Fruit fly (Drosophila melanogaster) whole organism, embryonic: ENCODE measurements around the gene CG7272.

Source experiments
- Antp ChIP-seq: fragments of 200-800 bp; sonication (Bioruptor generic); optimal IDR thresholded peaks from 3 replicates; lab custom pipeline; 2016; ENCODE audit warnings: missing biosample characterization, missing genetic modification characterization
- Awh ChIP-seq: fragments of 200-800 bp; sonication (Bioruptor generic); IDR thresholded peaks from 2 replicates; pipeline ENCODE4, ENCODE4 v1.3.6; 2022; ENCODE audit warnings: missing biosample characterization, missing genetic modification characterization
- CG10543 ChIP-seq: fragments of 200-800 bp; sonication (Bioruptor generic); optimal IDR thresholded peaks from 3 replicates; lab custom pipeline; 2017; ENCODE audit warnings: missing biosample characterization, mild to moderate bottlenecking, missing genetic modification characterization, moderate library complexity
- CG11504 ChIP-seq: fragments of 200-800 bp; sonication (Bioruptor generic); optimal IDR thresholded peaks from 3 replicates; lab custom pipeline; 2019; ENCODE audit warnings: missing biosample characterization, mild to moderate bottlenecking, missing genetic modification characterization, moderate library complexity
- CG12104 ChIP-seq: fragments of 200-800 bp; sonication (Bioruptor generic); optimal IDR thresholded peaks from 3 replicates; lab custom pipeline; 2016; ENCODE audit warnings: missing biosample characterization, missing genetic modification characterization
- CG12219 ChIP-seq: fragments of 200-800 bp; sonication (Bioruptor generic); optimal IDR thresholded peaks from 3 replicates; lab custom pipeline; 2018; ENCODE audit warnings: missing biosample characterization, mild to moderate bottlenecking, missing genetic modification characterization
- CG13894 ChIP-seq: fragments of 200-800 bp; sonication (Bioruptor generic); optimal IDR thresholded peaks from 3 replicates; lab custom pipeline; 2018; ENCODE audit warnings: missing biosample characterization, mild to moderate bottlenecking, missing genetic modification characterization, moderate library complexity
- CG16815 ChIP-seq: fragments of 200-800 bp; sonication (Bioruptor generic); optimal IDR thresholded peaks from 3 replicates; lab custom pipeline; 2017; ENCODE audit warnings: missing biosample characterization, mild to moderate bottlenecking, missing genetic modification characterization
- CG1792 ChIP-seq: fragments of 200-800 bp; sonication (Bioruptor generic); optimal IDR thresholded peaks from 2 replicates; lab custom pipeline; 2016; ENCODE audit warnings: missing biosample characterization, missing genetic modification characterization
- CG1832 ChIP-seq: fragments of 200-800 bp; sonication (Bioruptor generic); optimal IDR thresholded peaks from 2 replicates; lab custom pipeline; 2017; ENCODE audit warnings: missing biosample characterization, mild to moderate bottlenecking, missing genetic modification characterization, inconsistent platforms
- CG18476 ChIP-seq: fragments of 200-800 bp; sonication (Bioruptor generic); optimal IDR thresholded peaks from 2 replicates; lab custom pipeline; 2016; ENCODE audit warnings: missing biosample characterization, mild to moderate bottlenecking, missing genetic modification characterization
- CG2875 ChIP-seq: fragments of 200-800 bp; sonication (Bioruptor generic); optimal IDR thresholded peaks from 2 replicates; lab custom pipeline; 2017; ENCODE audit warnings: missing biosample characterization, mild to moderate bottlenecking, missing genetic modification characterization, missing genetic modification reagents
- CG31388 ChIP-seq: fragments of 200-800 bp; sonication (Bioruptor generic); optimal IDR thresholded peaks from 2 replicates; lab custom pipeline; 2016; ENCODE audit warnings: missing biosample characterization, missing genetic modification characterization
- CG33213 ChIP-seq: fragments of 200-800 bp; sonication (Bioruptor generic); optimal IDR thresholded peaks from 3 replicates; lab custom pipeline; 2016; ENCODE audit warnings: missing biosample characterization, missing genetic modification characterization
- CG4617 ChIP-seq: fragments of 200-800 bp; sonication (Bioruptor generic); optimal IDR thresholded peaks from 3 replicates; lab custom pipeline; 2016; ENCODE audit warnings: missing biosample characterization, missing genetic modification characterization, borderline replicate concordance
- CG4707 ChIP-seq: fragments of 200-800 bp; sonication (Bioruptor generic); optimal IDR thresholded peaks from 2 replicates; lab custom pipeline; 2018; ENCODE audit warnings: missing biosample characterization, mild to moderate bottlenecking, missing genetic modification characterization, moderate library complexity
- CG7372 ChIP-seq: fragments of 200-800 bp; sonication (Bioruptor generic); IDR thresholded peaks from 2 replicates; pipeline ENCODE4 v1.3.6; 2022; ENCODE audit warnings: missing biosample characterization, missing genetic modification characterization
- CG8359 ChIP-seq: fragments of 200-800 bp; sonication (Bioruptor generic); optimal IDR thresholded peaks from 2 replicates; lab custom pipeline; 2017; ENCODE audit warnings: missing biosample characterization, mild to moderate bottlenecking, missing genetic modification characterization, borderline replicate concordance
- HHEX ChIP-seq: fragments of 200-800 bp; sonication (Bioruptor generic); optimal IDR thresholded peaks from 3 replicates; lab custom pipeline; 2017; ENCODE audit warnings: missing biosample characterization, mild to moderate bottlenecking, missing genetic modification characterization, missing genetic modification reagents
- HLH4C ChIP-seq: fragments of 200-800 bp; sonication (Bioruptor generic); IDR thresholded peaks from 3 replicates; pipeline ENCODE4 v1.3.6; 2022; ENCODE audit warnings: missing biosample characterization, missing genetic modification characterization; ENCODE audit not compliant: partially characterized antibody
- Lim3 ChIP-seq: fragments of 200-800 bp; sonication (Bioruptor generic); IDR thresholded peaks from 2 replicates; pipeline ENCODE4 v1.3.6; 2022; ENCODE audit warnings: missing biosample characterization, missing genetic modification characterization
- NFAT ChIP-seq: fragments of 200-800 bp; sonication (Bioruptor generic); IDR thresholded peaks from 2 replicates; pipeline ENCODE4 v1.3.6; 2022; ENCODE audit warnings: missing biosample characterization, missing genetic modification characterization
- Pdp1 ChIP-seq, 2 experiments: fragments of 200-800 bp; sonication (Bioruptor generic); optimal IDR thresholded peaks; 3 replicates each; lab custom pipeline; 2016; ENCODE audit warnings: missing biosample characterization in 2 of 2, missing genetic modification characterization in 2 of 2, mild to moderate bottlenecking in 1 of 2, moderate library complexity in 1 of 2
- Sry-δ ChIP-seq: fragments of 200-800 bp; sonication (Bioruptor generic); optimal IDR thresholded peaks from 2 replicates; lab custom pipeline; 2016; ENCODE audit warnings: missing biosample characterization, missing genetic modification characterization
- bbx ChIP-seq: fragments of 200-800 bp; sonication (Bioruptor generic); IDR thresholded peaks from 2 replicates; pipeline ENCODE4 v1.3.6; 2022; ENCODE audit warnings: missing biosample characterization, missing genetic modification characterization; ENCODE audit not compliant: partially characterized antibody
- bigmax ChIP-seq: fragments of 200-800 bp; sonication (Bioruptor generic); optimal IDR thresholded peaks from 2 replicates; lab custom pipeline; 2018; ENCODE audit warnings: missing biosample characterization, mild to moderate bottlenecking, missing genetic modification characterization
- br ChIP-seq: fragments of >200 bp; optimal IDR thresholded peaks from 2 replicates; lab custom pipeline; 2017
- bsh ChIP-seq, 2 experiments: fragments of 200-800 bp; sonication (Bioruptor generic); optimal IDR thresholded peaks; 2 replicates each; lab custom pipeline; 2017 to 2018; ENCODE audit warnings: mild to moderate bottlenecking in 2 of 2, missing biosample characterization in 2 of 2, missing genetic modification characterization in 2 of 2, moderate library complexity in 1 of 2
- crc ChIP-seq: fragments of 200-800 bp; sonication (Bioruptor generic); optimal IDR thresholded peaks from 2 replicates; lab custom pipeline; 2016; ENCODE audit warnings: missing biosample characterization, missing genetic modification characterization
- danr ChIP-seq: fragments of 200-800 bp; sonication (Bioruptor generic); IDR thresholded peaks from 2 replicates; pipeline ENCODE4 v1.3.6; 2022; ENCODE audit warnings: missing biosample characterization, missing genetic modification characterization
- dpn ChIP-seq, 2 experiments: fragments of 200-800 bp; sonication (Bioruptor generic); optimal IDR thresholded peaks; 3 replicates each; lab custom pipeline; 2016; ENCODE audit warnings: missing biosample characterization in 2 of 2, missing genetic modification characterization in 2 of 2
- ewg ChIP-seq: fragments of 200-800 bp; sonication (Bioruptor generic); optimal IDR thresholded peaks from 3 replicates; lab custom pipeline; 2017; ENCODE audit warnings: mild to moderate bottlenecking, missing biosample characterization, missing genetic modification reagents, missing genetic modification characterization
- eyg ChIP-seq: fragments of 200-800 bp; sonication (Bioruptor generic); optimal IDR thresholded peaks from 3 replicates; lab custom pipeline; 2016; ENCODE audit warnings: missing biosample characterization, missing genetic modification characterization
- fru ChIP-seq: fragments of >200 bp; optimal IDR thresholded peaks from 2 replicates; lab custom pipeline; 2017
- gcm ChIP-seq: fragments of 200-800 bp; sonication (Bioruptor generic); optimal IDR thresholded peaks from 2 replicates; lab custom pipeline; 2019; ENCODE audit warnings: missing biosample characterization, mild to moderate bottlenecking, missing genetic modification characterization, moderate library complexity
- gsb ChIP-seq: fragments of 200-800 bp; sonication (Bioruptor generic); IDR thresholded peaks from 2 replicates; pipeline ENCODE4 v1.3.6; 2022; ENCODE audit warnings: missing biosample characterization, missing genetic modification characterization
- hb ChIP-seq: fragments of 200-800 bp; sonication (Bioruptor generic); IDR thresholded peaks from 3 replicates; pipeline ENCODE4 v1.3.6; 2022; ENCODE audit warnings: missing biosample characterization, missing genetic modification characterization; ENCODE audit not compliant: partially characterized antibody
- ind ChIP-seq: fragments of 200-800 bp; sonication (Bioruptor generic); optimal IDR thresholded peaks from 3 replicates; lab custom pipeline; 2016; ENCODE audit warnings: missing biosample characterization, missing genetic modification characterization
- jumu ChIP-seq: fragments of 200-800 bp; sonication (Bioruptor generic); optimal IDR thresholded peaks from 3 replicates; lab custom pipeline; 2016; ENCODE audit warnings: missing biosample characterization, missing genetic modification characterization
- lilli ChIP-seq: fragments of 200-800 bp; sonication (Bioruptor generic); optimal IDR thresholded peaks from 3 replicates; lab custom pipeline; 2016; ENCODE audit warnings: missing biosample characterization, missing genetic modification characterization
- maf-S ChIP-seq: fragments of 200-800 bp; sonication (Bioruptor generic); optimal IDR thresholded peaks from 2 replicates; lab custom pipeline; 2016; ENCODE audit warnings: missing biosample characterization, missing genetic modification characterization
- nom ChIP-seq: fragments of 200-800 bp; sonication (Bioruptor generic); optimal IDR thresholded peaks from 2 replicates; lab custom pipeline; 2017; ENCODE audit warnings: missing biosample characterization, missing genetic modification characterization, mild to moderate bottlenecking, moderate library complexity, missing genetic modification reagents
- org-1 ChIP-seq: fragments of 200-800 bp; sonication (Bioruptor generic); optimal IDR thresholded peaks from 2 replicates; lab custom pipeline; 2017; ENCODE audit warnings: missing biosample characterization, missing genetic modification characterization
- pros ChIP-seq: fragments of 200-800 bp; sonication (Bioruptor generic); optimal IDR thresholded peaks from 3 replicates; lab custom pipeline; 2019; ENCODE audit warnings: missing biosample characterization, mild to moderate bottlenecking, missing genetic modification characterization, moderate library complexity
- run ChIP-seq: fragments of 200-800 bp; sonication (Bioruptor generic); optimal IDR thresholded peaks from 3 replicates; lab custom pipeline; 2018; ENCODE audit warnings: missing biosample characterization, mild to moderate bottlenecking, missing genetic modification characterization
- slou ChIP-seq: fragments of 200-800 bp; sonication (Bioruptor generic); optimal IDR thresholded peaks from 3 replicates; lab custom pipeline; 2016; ENCODE audit warnings: missing biosample characterization, missing genetic modification characterization
- yki ChIP-seq: fragments of >200 bp; optimal IDR thresholded peaks from 3 replicates; lab custom pipeline; 2018
- z ChIP-seq: fragments of 200-800 bp; sonication (Bioruptor generic); IDR thresholded peaks from 3 replicates; pipeline ENCODE4 v1.3.6; 2022; ENCODE audit warnings: missing biosample characterization, missing genetic modification characterization

CG7272 gene

dm6 chr3L:15507148-15507896, 6.6 kb downstream of the CG7272 start (continued):
- TF ChIP-seq Pdp1 (GFP tag; optimal IDR thresholded peaks at IDR 0.05; lab: Kevin White, UChicago) (peak in 1 of 2 experiments; percentile 90), CG7372 (no peak), HHEX (GFP tag; lab: Kevin White, UChicago) (no peak), CG18476 (GFP tag; lab: Kevin White, UChicago) (no peak), bigmax (GFP tag; lab: Kevin White, UChicago) (no peak), maf-S (GFP tag; lab: Kevin White, UChicago) (no peak), hb (GFP tag; lab: Robert Waterston, UW) (no peak), CG10543 (GFP tag; lab: Kevin White, UChicago) (no peak), pros (peak; percentile 2)

dm6 chr3L:15508233-15508632, 7.5 kb downstream of the CG7272 start, which contains the start of gene CG7841:
Gene CG7841 (minus strand): TSS chr3L:15508252.
- peak; percentile 89 for TF ChIP-seq slou (GFP tag; lab: Kevin White, UChicago)
- peak; percentile 97 for TF ChIP-seq run (tag; lab: Kevin White, UChicago)
- TF ChIP-seq Awh (GFP tag; lab: Robert Waterston, UW) = peak; percentile 97
- TF ChIP-seq CG11504 = peak; percentile 97
- peak; percentile 99 for TF ChIP-seq CG12219 (GFP tag; lab: Kevin White, UChicago)
- no peak for TF ChIP-seq br (lab: Kevin White, UChicago)
- TF ChIP-seq dpn (GFP tag; optimal IDR thresholded peaks at IDR 0.05; lab: Kevin White, UChicago) = peak; percentile 96 to 97
- TF ChIP-seq Lim3 (GFP tag; lab: Robert Waterston, UW) = no peak; the same call in 1 of the 2 replicates
- TF ChIP-seq CG12104 = peak; percentile 97
- peak; percentile 89 for TF ChIP-seq CG31388
- peak; percentile 98 for TF ChIP-seq nom (GFP tag; lab: Kevin White, UChicago)
- peak; percentile 98 for TF ChIP-seq lilli (GFP tag; lab: Kevin White, UChicago)
- peak; percentile 79 for TF ChIP-seq z
- TF ChIP-seq CG33213 = peak; percentile 97
- TF ChIP-seq gcm = peak; percentile 99
- TF ChIP-seq CG1832 (GFP tag; lab: Kevin White, UChicago) = no peak
- TF ChIP-seq CG13894 (tag; lab: Kevin White, UChicago) = peak; percentile 98
- TF ChIP-seq jumu (GFP tag; lab: Kevin White, UChicago) = peak; percentile 96
- TF ChIP-seq org-1 (GFP tag; lab: Kevin White, UChicago) = peak; percentile 97
- TF ChIP-seq bbx (GFP tag; lab: Robert Waterston, UW) = no peak
- TF ChIP-seq CG1792 (GFP tag; lab: Kevin White, UChicago) = peak; percentile 96
- no peak; the same call in 1 of the 2 replicates for TF ChIP-seq NFAT (GFP tag; lab: Robert Waterston, UW)
- TF ChIP-seq CG16815 (GFP tag; lab: Kevin White, UChicago) = peak; percentile 87
- TF ChIP-seq Sry-δ (GFP tag; lab: Kevin White, UChicago) = peak; percentile 73
- TF ChIP-seq bsh (GFP tag; optimal IDR thresholded peaks at IDR 0.05; lab: Kevin White, UChicago) = peak; percentile 96 to 99
- peak; percentile 89 for TF ChIP-seq danr (GFP tag; lab: Robert Waterston, UW)
- TF ChIP-seq CG2875 (GFP tag; lab: Kevin White, UChicago) = peak; percentile 97
- no peak for TF ChIP-seq fru (lab: Kevin White, UChicago)
- peak; percentile 51 for TF ChIP-seq yki
- TF ChIP-seq ind (GFP tag; lab: Kevin White, UChicago) = peak; percentile 96
- peak; percentile 82 for TF ChIP-seq CG4617 (GFP tag; lab: Kevin White, UChicago)
- TF ChIP-seq crc (GFP tag; lab: Kevin White, UChicago) = peak; percentile 97
- TF ChIP-seq ewg (GFP tag; lab: Kevin White, UChicago) = peak; percentile 92
- peak; percentile 97 for TF ChIP-seq eyg (GFP tag; lab: Kevin White, UChicago)
- peak; percentile 96 for TF ChIP-seq CG4707
- peak; percentile 88 for TF ChIP-seq gsb (GFP tag; lab: Robert Waterston, UW)
- TF ChIP-seq HLH4C = no peak
- peak; percentile 92 for TF ChIP-seq CG8359 (GFP tag; lab: Kevin White, UChicago)
- TF ChIP-seq Antp (GFP tag; lab: Kevin White, UChicago) = peak; percentile 95
